Fruit fly (Drosophila melanogaster): ENCODE measurements around the gene CG45101.

CG45101 gene

DNA sequence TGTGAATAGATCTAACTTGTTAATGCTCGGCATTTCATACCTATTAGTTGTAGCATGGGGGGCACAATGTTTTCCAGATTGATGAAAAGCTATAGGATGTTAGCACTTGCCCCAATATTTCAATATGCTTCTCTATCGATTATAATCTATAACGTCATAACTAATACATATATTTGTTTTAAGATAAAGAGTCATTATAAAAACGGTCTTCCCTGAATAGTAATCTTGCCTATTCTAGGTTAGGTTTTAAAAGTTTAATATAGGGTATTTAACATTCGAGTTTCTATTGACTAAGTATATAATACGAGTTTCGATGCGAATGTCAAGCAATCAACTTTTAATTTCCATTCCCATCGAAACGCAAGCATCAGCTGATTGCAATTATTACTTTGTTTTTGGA lies 3.6 kb upstream of the CG45101 start, which contains the start of the genes CG6321 and Blos2 (continued):
- TF ChIP-seq CG2678 (tag; optimal IDR thresholded peaks at IDR 0.05) (peak; percentile 89), CG10366 (GFP tag; IDR thresholded peaks at IDR 0.05) (peak; percentile 46), CG32772 (GFP tag; IDR thresholded peaks at IDR 0.05) (0 out of 2 replicates have a peak, but pooled peaks have one; percentile 5), Blimp-1 (GFP tag; optimal IDR thresholded peaks at IDR 0.05) (peak; percentile 78), Eip74EF (GFP tag; optimal IDR thresholded peaks at IDR 0.05) (peak in 1 of 2 experiments; percentile 84), onecut (GFP tag; IDR thresholded peaks at IDR 0.05) (peak; percentile 76), klu (GFP tag; IDR thresholded peaks at IDR 0.05) (peak; percentile 52), usp (GFP tag; optimal IDR thresholded peaks at IDR 0.05) (no peak), dan (GFP tag; IDR thresholded peaks at IDR 0.05) (no peak), CG10147 (GFP tag; optimal IDR thresholded peaks at IDR 0.05) (peak; percentile 83), sim (GFP tag; IDR thresholded peaks at IDR 0.05) (no peak), z (GFP tag; IDR thresholded peaks at IDR 0.05) (no peak), emc (GFP tag; optimal IDR thresholded peaks at IDR 0.05) (no peak), CG2202 (tag; optimal IDR thresholded peaks at IDR 0.05) (peak; percentile 32), Max (GFP tag; optimal IDR thresholded peaks at IDR 0.05) (peak; percentile 67), CG2889 (GFP tag; IDR thresholded peaks at IDR 0.05) (no peak), Stat92E (GFP tag; optimal IDR thresholded peaks at IDR 0.05) (no peak), CG12104 (GFP tag; optimal IDR thresholded peaks at IDR 0.05) (peak; percentile 68), ranshi (GFP tag; IDR thresholded peaks at IDR 0.05) (peak; percentile 65; the same call in 1 of the 2 replicates), p53 (GFP tag; optimal IDR thresholded peaks at IDR 0.05) (no peak), CG11247 (GFP tag; IDR thresholded peaks at IDR 0.05) (peak; percentile 50), CG16813 (GFP tag; IDR thresholded peaks at IDR 0.05; ENCODE audit: partially characterized antibody) (no peak), dysf (GFP tag; IDR thresholded peaks at IDR 0.05) (peak; percentile 88), CG13123 (GFP tag; optimal IDR thresholded peaks at IDR 0.05) (peak; percentile 15), CG18011 (GFP tag; optimal IDR thresholded peaks at IDR 0.05) (peak; percentile 17), CG31441 (GFP tag; IDR thresholded peaks at IDR 0.05) (peak; percentile 84), CG17829 (tag; optimal IDR thresholded peaks at IDR 0.05) (peak; percentile 82), Nf-YA (GFP tag; IDR thresholded peaks at IDR 0.05) (0 out of 2 replicates have a peak, but pooled peaks have one; percentile 32), tx (GFP tag; optimal IDR thresholded peaks at IDR 0.05) (peak; percentile 3), HLH4C (GFP tag; IDR thresholded peaks at IDR 0.05; ENCODE audit: partially characterized antibody) (no peak), HmgD (GFP tag; optimal IDR thresholded peaks at IDR 0.05) (no peak), CG7839 (tag; optimal IDR thresholded peaks at IDR 0.05) (peak; percentile 94), E2f1 (GFP tag; IDR thresholded peaks at IDR 0.05) (peak; percentile 62), CG9932 (GFP tag; IDR thresholded peaks at IDR 0.05) (peak; percentile 50), lab (GFP tag; optimal IDR thresholded peaks at IDR 0.05) (peak; percentile 86), NC2α (GFP tag; optimal IDR thresholded peaks at IDR 0.05) (no peak), CG16863 (GFP tag; optimal IDR thresholded peaks at IDR 0.05) (peak; percentile 1), Hr39 (optimal IDR thresholded peaks at IDR 0.05) (no peak), Mes4 (GFP tag; optimal IDR thresholded peaks at IDR 0.05) (peak; percentile 20), kay (GFP tag; optimal IDR thresholded peaks at IDR 0.05) (peak; percentile 47), Vsx1 (GFP tag; optimal IDR thresholded peaks at IDR 0.05) (peak; percentile 34), btn (GFP tag; optimal IDR thresholded peaks at IDR 0.05) (no peak), Dip2 (GFP tag; IDR thresholded peaks at IDR 0.05) (no peak), Meics (GFP tag; optimal IDR thresholded peaks at IDR 0.05) (peak; percentile 85), peb (GFP tag; IDR thresholded peaks at IDR 0.05) (0 out of 2 replicates have a peak, but pooled peaks have one; percentile 20), CG7357 (GFP tag; IDR thresholded peaks at IDR 0.05) (peak; percentile 45; the same call in 1 of the 3 replicates), Tbp (GFP tag; optimal IDR thresholded peaks at IDR 0.05) (no peak), zen2 (GFP tag; IDR thresholded peaks at IDR 0.05; ENCODE audit: partially characterized antibody) (no peak), TFAM (GFP tag; optimal IDR thresholded peaks at IDR 0.05) (no peak), wor (GFP tag; IDR thresholded peaks at IDR 0.05) (no peak), CG4424 (GFP tag; optimal IDR thresholded peaks at IDR 0.05) (peak; percentile 73), CG9609 (GFP tag; optimal IDR thresholded peaks at IDR 0.05) (peak; percentile 32)

Data from whole organism, embryonic.